Worm (Caenorhabditis elegans) whole organism, L2 larva: ENCODE results near the gene gpcp-1.
A peak's percentile ranks its signal among the peaks of the same experiment; 100 is the strongest.

ENCODE experiments used
- aly-2 ChIP-seq: fragments of 150-350 bp; optimal IDR thresholded peaks from 2 replicates; lab custom pipeline; 2014; ENCODE audit warnings: missing biosample characterization, missing genetic modification characterization
- egl-27 ChIP-seq: sonication (generic microtip); optimal IDR thresholded peaks from 3 replicates; lab custom pipeline; 2017; ENCODE audit warnings: missing biosample characterization, missing genetic modification reagents, missing genetic modification characterization
- lsy-2 ChIP-seq, 2 experiments: fragments of 150-350 bp in 1 of 2; sonication (generic microtip) in 1 of 2; optimal IDR thresholded peaks; 2 replicates each; lab custom pipeline; 2014 to 2017; ENCODE audit warnings: missing biosample characterization in 2 of 2, missing genetic modification characterization in 2 of 2
- nhr-25 ChIP-seq: fragments of 150-350 bp; sonication (generic microtip); optimal IDR thresholded peaks from 3 replicates; lab custom pipeline; 2014; ENCODE audit warnings: missing biosample characterization, missing genetic modification characterization
- skn-1 ChIP-seq: sonication (generic microtip); optimal IDR thresholded peaks from 2 replicates; lab custom pipeline; 2017; ENCODE audit warnings: missing biosample characterization, missing genetic modification characterization
- unc-62 ChIP-seq: fragments of 150-350 bp; optimal IDR thresholded peaks from 2 replicates; lab custom pipeline; 2014; ENCODE audit warnings: missing biosample characterization, missing genetic modification reagents, missing genetic modification characterization
- zag-1 ChIP-seq: fragments of 150-350 bp; optimal IDR thresholded peaks from 2 replicates; lab custom pipeline; 2014; ENCODE audit warnings: missing biosample characterization, missing genetic modification characterization

- TF ChIP-seq unc-62, result no peak
- TF ChIP-seq nhr-25 (tag; lab: Kevin White, UChicago), result peak; percentile 93
- peak; percentile 91 for TF ChIP-seq zag-1 (tag; lab: Kevin White, UChicago)
- no peak for TF ChIP-seq skn-1 (tag; lab: Kevin White, UChicago)
- TF ChIP-seq lsy-2 (tag; optimal IDR thresholded peaks at IDR 0.05; lab: Kevin White, UChicago), result peak; percentile 78 to 88
- peak; percentile 95 for TF ChIP-seq egl-27
- TF ChIP-seq aly-2, result no peak
Measured at ce11 chrX:3127626-3128142, 17.3 kb upstream of the gpcp-1 start.
